Fruit fly (Drosophila melanogaster) whole organism: Measurements from ENCODE around the gene srp.

Source experiments
- CG8478 ChIP-seq: fragments of >200 bp; optimal IDR thresholded peaks from 2 replicates; lab custom pipeline; 2018; ENCODE audit warnings: inconsistent platforms
- Dll ChIP-seq: fragments of >200 bp; optimal IDR thresholded peaks from 2 replicates; lab custom pipeline; 2017
- EcR ChIP-seq, 2 experiments: fragments of >200 bp; optimal IDR thresholded peaks; 2 replicates each; lab custom pipeline; 2017; ENCODE audit warnings: missing biosample characterization in 2 of 2, missing genetic modification characterization in 2 of 2, missing genetic modification reagents in 2 of 2
- pan ChIP-seq: fragments of >200 bp; optimal IDR thresholded peaks from 2 replicates; lab custom pipeline; 2017
- usp ChIP-seq: fragments of >200 bp; optimal IDR thresholded peaks from 2 replicates; lab custom pipeline; 2017; ENCODE audit warnings: missing biosample characterization, missing genetic modification characterization, mixed read lengths

DNA sequence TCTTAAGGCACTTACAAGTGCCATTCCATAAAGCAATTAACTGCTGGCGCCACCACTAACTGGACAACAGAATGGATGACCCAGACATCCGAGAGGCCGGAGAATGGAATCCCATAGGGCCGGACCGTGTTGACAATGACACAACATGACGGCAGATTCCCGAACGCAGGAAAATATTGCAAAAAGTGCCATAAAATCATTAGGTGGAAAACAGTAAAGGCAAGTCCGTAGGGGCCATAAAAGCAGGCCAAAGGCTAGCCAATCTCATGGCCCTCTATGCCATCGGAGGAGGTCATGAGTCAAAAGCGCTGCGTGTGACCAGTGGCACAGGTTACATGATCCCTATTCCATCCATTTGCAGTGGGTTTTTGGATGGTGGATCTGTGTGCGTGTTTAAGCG is 42.7 kb downstream of the srp start:
- no peak for TF ChIP-seq CG8478
- no peak for TF ChIP-seq Dll (lab: Kevin White, UChicago)
- TF ChIP-seq EcR (GFP tag; optimal IDR thresholded peaks at IDR 0.05; lab: Kevin White, UChicago) = no peak
- TF ChIP-seq pan (lab: Kevin White, UChicago) = no peak
- no peak for TF ChIP-seq usp
